Fruit fly (Drosophila melanogaster) whole organism, prepupa: ENCODE results near the gene CG7304.

Experiments used
- Blimp-1 ChIP-seq: fragments of 200-800 bp; sonication (Bioruptor generic); optimal IDR thresholded peaks from 3 replicates; lab custom pipeline; 2017; ENCODE audit warnings: missing biosample characterization, missing genetic modification characterization, mild to moderate bottlenecking, moderate library complexity, missing genetic modification reagents
- CG3032 ChIP-seq: fragments of 200-800 bp; optimal IDR thresholded peaks from 2 replicates; lab custom pipeline; 2019; ENCODE audit warnings: missing biosample characterization, mild to moderate bottlenecking, missing genetic modification characterization, moderate library complexity
- CG6163 ChIP-seq: fragments of 200-800 bp; sonication (Bioruptor generic); IDR thresholded peaks from 3 replicates; pipeline ENCODE4 v1.3.6; 2022; ENCODE audit warnings: missing biosample characterization, missing genetic modification characterization
- CG8319 ChIP-seq: fragments of 200-800 bp; sonication (Bioruptor generic); optimal IDR thresholded peaks from 3 replicates; lab custom pipeline; 2016; ENCODE audit warnings: missing biosample characterization, missing genetic modification characterization
- Eip75B ChIP-seq: fragments of 200-800 bp; sonication (Bioruptor generic); optimal IDR thresholded peaks from 3 replicates; lab custom pipeline; 2016; ENCODE audit warnings: missing biosample characterization, missing genetic modification characterization
- Eip78C ChIP-seq: fragments of 200-800 bp; sonication (Bioruptor generic); peaks from one replicate; lab custom pipeline; 2016; ENCODE audit warnings: missing biosample characterization, missing genetic modification characterization
- Gug ChIP-seq: fragments of 200-800 bp; sonication (Bioruptor generic); IDR thresholded peaks from 2 replicates; pipeline ENCODE4 v1.3.6; 2022; ENCODE audit warnings: missing biosample characterization, missing genetic modification characterization
- Hr38 ChIP-seq: sonication (Bioruptor generic); optimal IDR thresholded peaks from 2 replicates; lab custom pipeline; 2016; ENCODE audit warnings: missing biosample characterization, missing genetic modification characterization
- Hr4 ChIP-seq: fragments of 200-800 bp; sonication (Bioruptor generic); optimal IDR thresholded peaks from 3 replicates; lab custom pipeline; 2016; ENCODE audit warnings: missing biosample characterization, missing genetic modification characterization
- Sox15 ChIP-seq: fragments of 200-800 bp; sonication (Bioruptor generic); optimal IDR thresholded peaks from 3 replicates; lab custom pipeline; 2016; ENCODE audit warnings: missing biosample characterization, missing genetic modification characterization
- acj6 ChIP-seq: fragments of 200-800 bp; sonication (Bioruptor generic); optimal IDR thresholded peaks from 3 replicates; lab custom pipeline; 2016; ENCODE audit warnings: missing biosample characterization, missing genetic modification characterization
- pdm3 ChIP-seq: fragments of 200-800 bp; sonication (Bioruptor generic); optimal IDR thresholded peaks from 3 replicates; lab custom pipeline; 2016; ENCODE audit warnings: missing biosample characterization, missing genetic modification characterization
- topi ChIP-seq: fragments of 200-800 bp; sonication (Bioruptor generic); optimal IDR thresholded peaks from 3 replicates; lab custom pipeline; 2016; ENCODE audit warnings: missing biosample characterization, missing genetic modification characterization

DNA sequence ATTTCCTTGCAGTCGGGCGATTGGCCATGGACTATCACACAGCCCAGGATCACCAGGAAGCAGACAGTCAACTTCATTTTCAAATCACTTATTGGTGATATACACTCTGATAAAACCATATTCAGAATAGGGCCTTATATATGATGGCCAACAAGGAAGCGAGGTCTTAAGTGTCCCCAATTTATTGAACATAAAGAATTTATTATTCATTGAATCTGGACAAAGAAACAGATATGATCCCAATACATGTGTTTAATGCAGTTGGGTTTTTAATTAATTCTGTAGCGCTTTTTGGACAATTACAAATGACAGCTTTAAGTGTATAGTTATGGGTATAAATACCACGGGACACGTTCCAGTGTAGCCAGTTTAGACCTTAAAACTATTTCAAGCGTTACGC, 20.2 kb upstream of the CG7304 start, which contains the start of the genes Eig71Eh and Eig71Ei:
- TF ChIP-seq Eip78C (GFP tag; lab: Kevin White, UChicago) = no peak
- no peak for TF ChIP-seq CG6163 (GFP tag; lab: Robert Waterston, UW)
- TF ChIP-seq CG8319 (GFP tag; lab: Kevin White, UChicago) = no peak
- no peak for TF ChIP-seq Hr38 (GFP tag; lab: Kevin White, UChicago)
- TF ChIP-seq Blimp-1 (GFP tag; lab: Kevin White, UChicago) = no peak
- no peak for TF ChIP-seq Gug (GFP tag; lab: Robert Waterston, UW)
- no peak for TF ChIP-seq Eip75B (GFP tag; lab: Kevin White, UChicago)
- no peak for TF ChIP-seq acj6 (GFP tag; lab: Kevin White, UChicago)
- TF ChIP-seq Hr4 (GFP tag; lab: Kevin White, UChicago) = no peak
- no peak for TF ChIP-seq pdm3 (GFP tag; lab: Kevin White, UChicago)
- TF ChIP-seq Sox15 (GFP tag; lab: Kevin White, UChicago) = no peak
- TF ChIP-seq topi (GFP tag; lab: Kevin White, UChicago) = no peak
- TF ChIP-seq CG3032 (tag; lab: Kevin White, UChicago) = no peak
